Worm (Caenorhabditis elegans) whole organism, L4/young adult: ENCODE results near the gene F15E6.3.

Source experiments
- W03F9.2 ChIP-seq: fragments of 150-350 bp; optimal IDR thresholded peaks from 2 replicates; lab custom pipeline; 2014; ENCODE audit warnings: missing biosample characterization, missing genetic modification characterization
- dao-5 ChIP-seq: sonication (generic microtip); optimal IDR thresholded peaks from 2 replicates; lab custom pipeline; 2016; ENCODE audit warnings: missing genotype, missing genetic modification characterization, moderate library complexity, missing compliant biosample characterization
- him-1 ChIP-seq: sonication (generic microtip); optimal IDR thresholded peaks from 2 replicates; lab custom pipeline; 2016; ENCODE audit warnings: missing genotype, missing genetic modification reagents, missing genetic modification characterization, missing compliant biosample characterization

DNA sequence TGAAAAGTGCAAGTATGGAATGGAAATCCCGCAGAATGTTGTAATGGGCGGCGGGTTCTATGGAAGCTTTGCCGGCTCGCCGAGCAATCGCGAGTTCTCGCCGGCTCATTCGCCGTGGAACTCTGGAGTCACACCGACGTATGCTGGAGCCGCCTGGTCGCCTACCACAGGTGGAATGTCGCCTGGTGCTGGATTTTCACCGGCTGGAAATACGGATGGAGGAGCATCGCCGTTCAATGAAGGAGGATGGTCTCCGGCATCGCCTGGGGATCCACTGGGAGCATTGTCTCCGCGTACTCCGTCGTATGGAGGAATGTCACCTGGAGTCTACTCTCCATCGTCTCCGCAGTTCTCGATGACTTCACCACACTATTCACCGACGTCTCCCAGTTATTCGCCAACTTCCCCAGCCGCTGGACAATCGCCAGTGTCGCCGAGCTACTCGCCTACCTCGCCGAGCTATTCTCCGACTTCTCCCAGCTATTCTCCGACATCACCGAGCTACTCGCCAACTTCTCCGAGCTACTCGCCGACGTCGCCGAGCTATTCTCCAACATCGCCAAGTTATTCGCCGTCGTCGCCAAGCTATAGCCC lies 39.6 kb upstream of the F15E6.3 start:
- no peak for TF ChIP-seq him-1 (tag; lab: Kevin White, UChicago)
- TF ChIP-seq dao-5 (tag; lab: Kevin White, UChicago) = no peak
- no peak for TF ChIP-seq W03F9.2 (tag; lab: Kevin White, UChicago)
